Worm (Caenorhabditis elegans): ENCODE results near the gene H18N23.2.

The H18N23.2 gene

ce11 chrX:17634245-17634644 is 6.4 kb downstream of the H18N23.2 start:
- TF ChIP-seq med-1 (GFP tag; optimal IDR thresholded peaks at IDR 0.05; ENCODE audit: insufficient read depth) (no peak), T22C8.4 (GFP tag; IDR thresholded peaks at IDR 0.05) (no peak), flt-1 (GFP tag; IDR thresholded peaks at IDR 0.05) (no peak), cog-1 (tag; optimal IDR thresholded peaks at IDR 0.05) (no peak), tab-1 (GFP tag; IDR thresholded peaks at IDR 0.05) (no peak), ref-1 (GFP tag; conservative IDR thresholded peaks at IDR 0.05) (no peak), klf-2 (GFP tag; conservative IDR thresholded peaks at IDR 0.05) (no peak), ztf-29 (GFP tag; IDR thresholded peaks at IDR 0.05) (no peak), ztf-23 (GFP tag; IDR thresholded peaks at IDR 0.05) (no peak)

- TF ChIP-seq ztf-29 (GFP tag; IDR thresholded peaks at IDR 0.05) (0 out of 2 replicates have a peak, but pooled peaks have one; percentile 12), flt-1 (GFP tag; IDR thresholded peaks at IDR 0.05) (no peak), T22C8.4 (GFP tag; IDR thresholded peaks at IDR 0.05) (no peak), tab-1 (GFP tag; IDR thresholded peaks at IDR 0.05) (0 out of 2 replicates have a peak, but pooled peaks have one; percentile 49), med-1 (GFP tag; optimal IDR thresholded peaks at IDR 0.05; ENCODE audit: insufficient read depth) (no peak), cog-1 (tag; optimal IDR thresholded peaks at IDR 0.05) (no peak), ztf-23 (GFP tag; IDR thresholded peaks at IDR 0.05) (no peak)
Measured at ce11 chrX:17633166-17633565, 7.5 kb downstream of the H18N23.2 start.

- TF ChIP-seq tab-1 (GFP tag; IDR thresholded peaks at IDR 0.05) (no peak), ref-1 (GFP tag; conservative IDR thresholded peaks at IDR 0.05) (no peak), med-1 (GFP tag; optimal IDR thresholded peaks at IDR 0.05; ENCODE audit: insufficient read depth) (no peak), ztf-29 (GFP tag; IDR thresholded peaks at IDR 0.05) (no peak), cog-1 (tag; optimal IDR thresholded peaks at IDR 0.05) (no peak), flt-1 (GFP tag; IDR thresholded peaks at IDR 0.05) (no peak), ztf-23 (GFP tag; IDR thresholded peaks at IDR 0.05) (no peak), T22C8.4 (GFP tag; IDR thresholded peaks at IDR 0.05) (no peak)
Measured at ce11 chrX:17631703-17632102, 9.0 kb downstream of the H18N23.2 start.

- no peak for TF ChIP-seq ref-1 (GFP tag; conservative IDR thresholded peaks at IDR 0.05)
- TF ChIP-seq flt-1 (GFP tag; IDR thresholded peaks at IDR 0.05): no peak
- TF ChIP-seq klf-2 (GFP tag; conservative IDR thresholded peaks at IDR 0.05): no peak
- TF ChIP-seq T22C8.4 (GFP tag; IDR thresholded peaks at IDR 0.05): no peak
Measured at ce11 chrX:17630888-17631287, 9.8 kb downstream of the H18N23.2 start.

DNA sequence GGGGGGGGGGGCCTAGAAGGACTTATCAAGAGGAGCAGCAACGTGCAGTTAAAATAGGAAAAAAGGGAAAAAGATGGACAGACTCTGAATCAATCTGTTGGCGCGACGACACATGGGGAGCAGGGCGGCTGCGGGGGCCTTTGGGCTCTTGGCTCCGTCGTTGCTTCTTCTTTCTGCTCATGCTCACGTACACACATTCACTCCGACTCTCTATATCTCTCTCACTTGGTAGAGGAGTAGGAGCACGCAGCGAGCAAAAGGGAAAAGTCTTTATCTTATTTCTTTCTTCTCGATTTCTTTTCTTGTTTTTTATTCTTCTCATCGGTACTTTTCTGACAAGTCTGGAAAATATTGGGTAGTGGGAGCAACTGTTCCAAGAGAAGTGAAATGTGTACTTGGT is 12.3 kb downstream of the H18N23.2 start:
- TF ChIP-seq tab-1 (GFP tag; IDR thresholded peaks at IDR 0.05) (no peak), med-1 (GFP tag; optimal IDR thresholded peaks at IDR 0.05; ENCODE audit: insufficient read depth) (no peak), flt-1 (GFP tag; IDR thresholded peaks at IDR 0.05) (0 out of 2 replicates have a peak, but pooled peaks have one; percentile 11)

DNA sequence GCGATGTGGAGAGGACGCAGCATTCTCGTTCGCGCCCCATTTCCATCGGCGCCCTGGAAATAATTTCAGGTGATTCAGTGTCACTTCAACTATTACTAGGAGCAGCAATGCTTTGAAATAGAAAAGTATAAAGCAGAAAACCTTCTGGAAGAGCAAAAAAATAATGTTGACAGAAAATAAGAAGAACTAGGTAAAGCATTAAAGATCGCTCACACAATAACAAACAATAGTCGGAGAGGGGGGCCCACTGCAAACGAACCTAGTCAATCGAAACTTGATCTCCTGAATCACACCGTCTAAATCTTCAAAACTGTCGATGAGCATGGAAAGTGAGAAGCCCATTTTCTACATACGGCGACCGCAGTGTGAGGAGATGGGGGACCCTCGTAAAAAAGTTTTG is 12.7 kb downstream of the H18N23.2 start:
- TF ChIP-seq ref-1 (GFP tag; conservative IDR thresholded peaks at IDR 0.05) (no peak), klf-2 (GFP tag; conservative IDR thresholded peaks at IDR 0.05) (no peak), T22C8.4 (GFP tag; IDR thresholded peaks at IDR 0.05) (no peak), ztf-29 (GFP tag; IDR thresholded peaks at IDR 0.05) (no peak), cog-1 (tag; optimal IDR thresholded peaks at IDR 0.05) (no peak), med-1 (GFP tag; optimal IDR thresholded peaks at IDR 0.05; ENCODE audit: insufficient read depth) (no peak), ztf-23 (GFP tag; IDR thresholded peaks at IDR 0.05) (no peak), tab-1 (GFP tag; IDR thresholded peaks at IDR 0.05) (no peak), flt-1 (GFP tag; IDR thresholded peaks at IDR 0.05) (no peak)

ce11 chrX:17627382-17627781 is 13.3 kb downstream of the H18N23.2 start:
- TF ChIP-seq ref-1 (GFP tag; conservative IDR thresholded peaks at IDR 0.05) (no peak), flt-1 (GFP tag; IDR thresholded peaks at IDR 0.05) (no peak), med-1 (GFP tag; optimal IDR thresholded peaks at IDR 0.05; ENCODE audit: insufficient read depth) (no peak), ztf-29 (GFP tag; IDR thresholded peaks at IDR 0.05) (no peak), ztf-23 (GFP tag; IDR thresholded peaks at IDR 0.05) (no peak), T22C8.4 (GFP tag; IDR thresholded peaks at IDR 0.05) (no peak), klf-2 (GFP tag; conservative IDR thresholded peaks at IDR 0.05) (no peak), tab-1 (GFP tag; IDR thresholded peaks at IDR 0.05) (no peak), cog-1 (tag; optimal IDR thresholded peaks at IDR 0.05) (no peak)

ce11 chrX:17626599-17626998 is 14.1 kb downstream of the H18N23.2 start:
- no peak for TF ChIP-seq T22C8.4 (GFP tag; IDR thresholded peaks at IDR 0.05)
- TF ChIP-seq med-1 (GFP tag; optimal IDR thresholded peaks at IDR 0.05; ENCODE audit: insufficient read depth): no peak
- no peak for TF ChIP-seq klf-2 (GFP tag; conservative IDR thresholded peaks at IDR 0.05)
- TF ChIP-seq cog-1 (tag; optimal IDR thresholded peaks at IDR 0.05): no peak

- TF ChIP-seq T22C8.4 (GFP tag; IDR thresholded peaks at IDR 0.05): no peak
- TF ChIP-seq med-1 (GFP tag; optimal IDR thresholded peaks at IDR 0.05; ENCODE audit: insufficient read depth): no peak
- no peak for TF ChIP-seq ztf-23 (GFP tag; IDR thresholded peaks at IDR 0.05)
- no peak for TF ChIP-seq flt-1 (GFP tag; IDR thresholded peaks at IDR 0.05)
- no peak for TF ChIP-seq klf-2 (GFP tag; conservative IDR thresholded peaks at IDR 0.05)
- no peak for TF ChIP-seq cog-1 (tag; optimal IDR thresholded peaks at IDR 0.05)
- TF ChIP-seq tab-1 (GFP tag; IDR thresholded peaks at IDR 0.05): no peak
Measured at ce11 chrX:17625729-17626128, 14.9 kb downstream of the H18N23.2 start.

DNA sequence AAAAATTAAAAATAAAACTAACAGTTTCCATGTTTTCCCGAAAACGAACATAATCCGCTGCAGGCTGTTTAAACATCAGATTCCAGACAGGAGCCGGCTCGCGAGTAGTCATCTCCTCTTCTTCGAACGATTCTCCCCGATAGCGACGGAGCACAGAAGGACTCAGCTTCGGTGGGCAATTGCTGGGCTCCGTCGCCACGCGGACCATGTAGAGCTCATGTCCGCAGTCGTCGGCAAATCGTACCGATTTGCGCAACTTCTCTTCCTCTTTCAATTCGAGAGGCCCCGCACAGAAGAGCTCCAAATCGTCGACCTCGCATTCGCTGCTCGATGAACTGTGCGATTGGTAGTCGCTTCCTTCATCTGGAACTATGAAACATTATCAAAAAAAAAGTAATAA is 15.4 kb downstream of the H18N23.2 start:
- TF ChIP-seq ref-1 (GFP tag; conservative IDR thresholded peaks at IDR 0.05): no peak
- no peak for TF ChIP-seq ztf-29 (GFP tag; IDR thresholded peaks at IDR 0.05)
- no peak for TF ChIP-seq flt-1 (GFP tag; IDR thresholded peaks at IDR 0.05)
- no peak for TF ChIP-seq klf-2 (GFP tag; conservative IDR thresholded peaks at IDR 0.05)
- TF ChIP-seq tab-1 (GFP tag; IDR thresholded peaks at IDR 0.05): no peak
- TF ChIP-seq med-1 (GFP tag; optimal IDR thresholded peaks at IDR 0.05; ENCODE audit: insufficient read depth): no peak
- TF ChIP-seq T22C8.4 (GFP tag; IDR thresholded peaks at IDR 0.05): no peak
- TF ChIP-seq ztf-23 (GFP tag; IDR thresholded peaks at IDR 0.05): no peak
- TF ChIP-seq cog-1 (tag; optimal IDR thresholded peaks at IDR 0.05): no peak

- TF ChIP-seq ref-1 (GFP tag; conservative IDR thresholded peaks at IDR 0.05) (no peak), ztf-29 (GFP tag; IDR thresholded peaks at IDR 0.05) (no peak), klf-2 (GFP tag; conservative IDR thresholded peaks at IDR 0.05) (no peak), tab-1 (GFP tag; IDR thresholded peaks at IDR 0.05) (no peak), ztf-23 (GFP tag; IDR thresholded peaks at IDR 0.05) (no peak), T22C8.4 (GFP tag; IDR thresholded peaks at IDR 0.05) (no peak), med-1 (GFP tag; optimal IDR thresholded peaks at IDR 0.05; ENCODE audit: insufficient read depth) (no peak), flt-1 (GFP tag; IDR thresholded peaks at IDR 0.05) (no peak), cog-1 (tag; optimal IDR thresholded peaks at IDR 0.05) (no peak)
Measured at ce11 chrX:17614245-17614644, 26.4 kb downstream of the H18N23.2 start, which contains the start of gene ncs-7. Gene ncs-7, plus strand, starts transcription at chrX:17614545.
